Fruit fly (Drosophila melanogaster) whole organism, pupa: Measurements from ENCODE around the gene Nup154.

Source experiments
- CG10348 ChIP-seq: fragments of 200-800 bp; sonication (Bioruptor generic); IDR thresholded peaks from 2 replicates; pipeline ENCODE4 v1.3.6; 2022; ENCODE audit warnings: missing biosample characterization, missing genetic modification characterization
- CG12605 ChIP-seq: fragments of 200-800 bp; sonication (Bioruptor generic); IDR thresholded peaks from 2 replicates; pipeline ENCODE4 v1.3.6; 2022; ENCODE audit warnings: missing biosample characterization, missing genetic modification characterization
- CG32121 ChIP-seq: fragments of 200-800 bp; sonication (Bioruptor generic); IDR thresholded peaks from 2 replicates; pipeline ENCODE4 v1.3.6; 2022; ENCODE audit warnings: missing biosample characterization, missing genetic modification characterization
- CG4496 ChIP-seq: fragments of 200-800 bp; sonication (Bioruptor generic); IDR thresholded peaks from 3 replicates; pipeline ENCODE4 v1.3.6; 2022; ENCODE audit warnings: missing biosample characterization, missing genetic modification characterization
- CG8159 ChIP-seq: fragments of 200-800 bp; sonication (Bioruptor generic); optimal IDR thresholded peaks from 3 replicates; lab custom pipeline; 2018; ENCODE audit warnings: missing biosample characterization, mild to moderate bottlenecking, missing genetic modification characterization, moderate library complexity
- CG8301 ChIP-seq: fragments of 200-800 bp; sonication (Bioruptor generic); optimal IDR thresholded peaks from 2 replicates; lab custom pipeline; 2018; ENCODE audit warnings: missing biosample characterization, mild to moderate bottlenecking, missing genetic modification characterization
- D1 ChIP-seq: fragments of 200-800 bp; sonication (Bioruptor generic); optimal IDR thresholded peaks from 2 replicates; lab custom pipeline; 2018; ENCODE audit warnings: missing biosample characterization, mild to moderate bottlenecking, missing genetic modification characterization, moderate library complexity
- EcR ChIP-seq: fragments of 200-800 bp; sonication (Bioruptor generic); optimal IDR thresholded peaks from 3 replicates; lab custom pipeline; 2019; ENCODE audit warnings: missing biosample characterization, missing genetic modification characterization, mild to moderate bottlenecking, moderate library complexity, missing genetic modification reagents
- Pif1A ChIP-seq: fragments of 200-800 bp; sonication (Bioruptor generic); optimal IDR thresholded peaks from 3 replicates; lab custom pipeline; 2016; ENCODE audit warnings: missing biosample characterization, missing genetic modification characterization
- Snoo ChIP-seq: fragments of 200-800 bp; sonication (Bioruptor generic); optimal IDR thresholded peaks from 3 replicates; lab custom pipeline; 2017; ENCODE audit warnings: missing biosample characterization, mild to moderate bottlenecking, missing genetic modification characterization, inconsistent platforms
- fd96Ca ChIP-seq: fragments of 200-800 bp; sonication (Bioruptor generic); IDR thresholded peaks from 3 replicates; pipeline ENCODE4 v1.3.6; 2022; ENCODE audit warnings: missing biosample characterization, missing genetic modification characterization
- gl ChIP-seq: fragments of 200-800 bp; sonication (Bioruptor generic); optimal IDR thresholded peaks from 2 replicates; lab custom pipeline; 2018; ENCODE audit warnings: missing biosample characterization, mild to moderate bottlenecking, missing genetic modification characterization

- TF ChIP-seq CG8159 (tag; lab: Kevin White, UChicago) (no peak), CG32121 (GFP tag; lab: Robert Waterston, UW) (peak; percentile 21), EcR (GFP tag; lab: Kevin White, UChicago) (no peak), D1 (tag; lab: Kevin White, UChicago) (no peak), Snoo (tag; lab: Kevin White, UChicago) (no peak), CG12605 (GFP tag; lab: Robert Waterston, UW) (peak; percentile 88), gl (peak; percentile 38), Pif1A (GFP tag; lab: Kevin White, UChicago) (peak; percentile 36), fd96Ca (peak; percentile 16; the same call in 1 of the 3 replicates), CG4496 (GFP tag; lab: Robert Waterston, UW) (peak; percentile 74; the same call in 2 of the 3 replicates), CG10348 (GFP tag; lab: Robert Waterston, UW) (no peak), CG8301 (tag; lab: Kevin White, UChicago) (no peak)
These were observed 27.8 kb downstream of the Nup154 start for dm6 chr2L:11032285-11032970.
